Fruit fly (Drosophila melanogaster): ENCODE measurements around the gene MetRS-m.
A peak's percentile ranks its signal among the peaks of the same experiment; 100 is the strongest.

MetRS-m gene

DNA sequence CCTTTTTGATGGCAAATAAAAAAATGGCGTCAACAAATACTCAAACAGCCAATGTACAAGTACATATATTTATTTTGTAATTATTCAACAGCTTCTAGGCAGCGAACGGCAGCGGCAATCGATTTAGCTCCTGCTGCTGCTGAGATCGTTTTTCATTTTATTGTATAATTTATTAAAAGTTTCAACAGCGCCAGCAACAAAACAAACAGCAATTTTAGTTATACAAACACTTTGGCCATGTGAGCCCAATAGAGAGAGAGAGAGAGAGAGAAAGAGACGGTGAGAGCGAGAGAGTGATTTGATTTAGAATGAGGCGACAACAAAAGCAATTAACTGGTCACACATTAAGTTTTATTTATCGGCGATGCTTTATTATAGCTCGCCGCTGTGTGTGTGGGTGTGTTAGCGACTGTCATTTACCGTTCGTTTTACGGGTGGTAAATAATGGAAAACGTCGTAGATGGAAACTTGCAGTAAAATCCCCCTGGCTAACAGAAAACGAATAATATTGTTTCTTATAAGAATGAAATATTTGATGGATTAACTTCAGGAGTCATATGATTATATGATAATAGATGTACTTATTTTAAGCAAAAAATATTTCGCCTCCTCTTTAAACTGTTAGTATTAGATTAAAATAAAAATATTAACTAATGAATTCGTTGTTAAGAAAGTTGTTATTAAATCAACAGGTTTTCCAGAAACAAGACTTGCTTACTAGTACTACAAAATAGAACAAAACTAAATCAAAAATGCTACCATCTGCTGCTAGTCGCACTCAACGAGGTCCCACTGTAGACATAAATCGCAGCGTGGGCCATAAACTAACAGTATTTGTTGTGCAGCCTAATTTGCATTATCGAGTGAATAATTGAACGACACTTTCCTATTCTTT, 25.5 kb upstream of the MetRS-m start:
- TF ChIP-seq CG17829 (tag; optimal IDR thresholded peaks at IDR 0.05) (no peak), BtbVII (GFP tag; optimal IDR thresholded peaks at IDR 0.05) (peak; percentile 58), CG43689 (GFP tag; IDR thresholded peaks at IDR 0.05) (no peak), CG12236 (GFP tag; optimal IDR thresholded peaks at IDR 0.05) (no peak), CG4617 (GFP tag; optimal IDR thresholded peaks at IDR 0.05; ENCODE audit: borderline replicate concordance) (no peak), CG4404 (GFP tag; IDR thresholded peaks at IDR 0.05) (no peak), nmo (GFP tag; optimal IDR thresholded peaks at IDR 0.05) (peak; percentile 20), Atf6 (GFP tag; IDR thresholded peaks at IDR 0.05) (no peak), Sry-β (GFP tag; optimal IDR thresholded peaks at IDR 0.05) (no peak), eve (GFP tag; optimal IDR thresholded peaks at IDR 0.05) (peak in 1 of 2 experiments; percentile 32), TFAM (GFP tag; optimal IDR thresholded peaks at IDR 0.05) (no peak), CG42726 (GFP tag; IDR thresholded peaks at IDR 0.05; ENCODE audit: partially characterized antibody) (no peak), slp2 (GFP tag; optimal IDR thresholded peaks at IDR 0.05) (no peak), Med (GFP tag) (peak; percentile 83), usp (GFP tag; optimal IDR thresholded peaks at IDR 0.05) (no peak), Sox100B (GFP tag; optimal IDR thresholded peaks at IDR 0.05) (no peak), CG8290 (GFP tag; optimal IDR thresholded peaks at IDR 0.05) (no peak), CG8290 (tag; optimal IDR thresholded peaks at IDR 0.05) (no peak), Atf-2 (GFP tag; optimal IDR thresholded peaks at IDR 0.05) (no peak), chm (GFP tag; IDR thresholded peaks at IDR 0.05) (no peak), CG12769 (tag; optimal IDR thresholded peaks at IDR 0.05) (no peak), CG10543 (GFP tag; optimal IDR thresholded peaks at IDR 0.05) (peak; percentile 66), CG6854 (GFP tag; optimal IDR thresholded peaks at IDR 0.05) (peak; percentile 13), phol (tag; optimal IDR thresholded peaks at IDR 0.05) (peak; percentile 38), CG5953 (GFP tag; IDR thresholded peaks at IDR 0.05) (no peak), nom (GFP tag; optimal IDR thresholded peaks at IDR 0.05) (no peak), CG17912 (GFP tag; optimal IDR thresholded peaks at IDR 0.05) (no peak), odd (GFP tag; optimal IDR thresholded peaks at IDR 0.05) (no peak), lmd (GFP tag; IDR thresholded peaks at IDR 0.05) (no peak), CTCF (GFP tag; optimal IDR thresholded peaks at IDR 0.05) (no peak), Xrp1 (GFP tag; IDR thresholded peaks at IDR 0.05) (no peak), pan (optimal IDR thresholded peaks at IDR 0.05) (no peak), pan (GFP tag; optimal IDR thresholded peaks at IDR 0.05 in 1 of 2, IDR thresholded peaks at IDR 0.05 in 1 of 2) (no peak), sug (tag; optimal IDR thresholded peaks at IDR 0.05) (peak; percentile 19), tap (tag; optimal IDR thresholded peaks at IDR 0.05) (no peak), CG8281 (tag; optimal IDR thresholded peaks at IDR 0.05) (no peak), CG12155 (GFP tag; optimal IDR thresholded peaks at IDR 0.05) (peak; percentile 5), zen (tag; optimal IDR thresholded peaks at IDR 0.05) (no peak), btn (GFP tag; optimal IDR thresholded peaks at IDR 0.05) (no peak), CG12659 (GFP tag; optimal IDR thresholded peaks at IDR 0.05) (peak; percentile 13), CG4854 (GFP tag; optimal IDR thresholded peaks at IDR 0.05) (no peak), hkb (optimal IDR thresholded peaks at IDR 0.05) (no peak), hkb (GFP tag; IDR thresholded peaks at IDR 0.05) (no peak), crc (GFP tag; optimal IDR thresholded peaks at IDR 0.05) (no peak), GATAe (GFP tag; conservative IDR thresholded peaks at IDR 0.05) (no peak), Doc3 (GFP tag; IDR thresholded peaks at IDR 0.05; ENCODE audit: partially characterized antibody) (no peak), CG33213 (GFP tag; optimal IDR thresholded peaks at IDR 0.05) (peak; percentile 5), fd96Cb (tag; optimal IDR thresholded peaks at IDR 0.05) (peak; percentile 10), zfh2 (GFP tag; optimal IDR thresholded peaks at IDR 0.05) (no peak), CG10321 (GFP tag; IDR thresholded peaks at IDR 0.05) (no peak), CG9437 (GFP tag; optimal IDR thresholded peaks at IDR 0.05) (peak; percentile 16)

Measured in whole organism, embryonic.